Worm (Caenorhabditis elegans): ENCODE measurements around the gene rpt-6.
A peak's percentile ranks its signal among the peaks of the same experiment; 100 is the strongest.

ce11 chrIII:12399709-12400108 lies 29.5 kb downstream of the rpt-6 start:
- TF ChIP-seq tbx-11 (GFP tag; IDR thresholded peaks at IDR 0.05) (peak; percentile 56; the same call in 1 of the 2 replicates), aly-1 (tag; optimal IDR thresholded peaks at IDR 0.05) (peak; percentile 68), hmbx-1 (tag; optimal IDR thresholded peaks at IDR 0.05) (peak; percentile 15), ama-1 (optimal IDR thresholded peaks at IDR 0.05) (no peak), sea-1 (GFP tag; conservative IDR thresholded peaks at IDR 0.05) (no peak), B0310.2 (tag; optimal IDR thresholded peaks at IDR 0.05) (peak; percentile 22), ceh-36 (tag; optimal IDR thresholded peaks at IDR 0.05) (peak; percentile 54), F13C5.2 (tag; optimal IDR thresholded peaks at IDR 0.05) (peak; percentile 40), flt-1 (GFP tag; IDR thresholded peaks at IDR 0.05) (peak; percentile 75), ceh-13 (GFP tag; optimal IDR thresholded peaks at IDR 0.05) (peak; percentile 31), hnd-1 (tag; optimal IDR thresholded peaks at IDR 0.05) (peak; percentile 6), tbx-37 (GFP tag; conservative IDR thresholded peaks at IDR 0.05) (peak; percentile 48; the same call in 1 of the 2 replicates), hmg-4 (GFP tag; optimal IDR thresholded peaks at IDR 0.05) (peak; percentile 8)

Data from whole organism, early embryonic.